Fruit fly (Drosophila melanogaster) whole organism, embryonic: ENCODE measurements around the gene nudE.

ENCODE experiments used
- Bdp1 ChIP-seq: fragments of 200-800 bp; sonication (Bioruptor generic); optimal IDR thresholded peaks from 3 replicates; lab custom pipeline; 2016; ENCODE audit warnings: missing biosample characterization, missing genetic modification characterization
- C15 ChIP-seq: fragments of 200-800 bp; sonication (Bioruptor generic); IDR thresholded peaks from 3 replicates; pipeline ENCODE4 v1.3.6; 2022; ENCODE audit warnings: missing biosample characterization, missing genetic modification characterization
- CG10654 ChIP-seq: fragments of 200-800 bp; sonication (Bioruptor generic); optimal IDR thresholded peaks from 2 replicates; lab custom pipeline; 2016; ENCODE audit warnings: missing biosample characterization, missing genetic modification characterization
- CG1233 ChIP-seq: fragments of 200-800 bp; sonication (Bioruptor generic); optimal IDR thresholded peaks from 4 replicates; lab custom pipeline; 2018; ENCODE audit warnings: missing biosample characterization, mild to moderate bottlenecking, missing genetic modification characterization
- CG13287 ChIP-seq: fragments of 200-800 bp; sonication (Bioruptor generic); IDR thresholded peaks from 2 replicates; pipeline ENCODE4 v1.3.6; 2022; ENCODE audit warnings: missing biosample characterization, missing genetic modification characterization; ENCODE audit not compliant: partially characterized antibody
- CG14441 ChIP-seq: fragments of 200-800 bp; sonication (Bioruptor generic); IDR thresholded peaks from 2 replicates; pipeline ENCODE4 v1.3.6; 2022; ENCODE audit warnings: missing biosample characterization, missing genetic modification characterization
- CG17612 ChIP-seq: fragments of 200-800 bp; sonication (Bioruptor generic); IDR thresholded peaks from 2 replicates; pipeline ENCODE4 v1.3.6; 2022; ENCODE audit warnings: missing biosample characterization, missing genetic modification characterization
- CG17912 ChIP-seq: fragments of 200-800 bp; sonication (Bioruptor generic); optimal IDR thresholded peaks from 2 replicates; lab custom pipeline; 2018; ENCODE audit warnings: missing biosample characterization, mild to moderate bottlenecking, missing genetic modification characterization
- CG2199 ChIP-seq: fragments of 200-800 bp; sonication (Bioruptor generic); IDR thresholded peaks from 3 replicates; pipeline ENCODE4 v1.3.6; 2022; ENCODE audit warnings: missing biosample characterization, missing genetic modification characterization
- CG2712 ChIP-seq: fragments of 200-800 bp; optimal IDR thresholded peaks from 3 replicates; lab custom pipeline; 2019; ENCODE audit warnings: missing biosample characterization, mild to moderate bottlenecking, missing genetic modification characterization, moderate library complexity
- CG2889 ChIP-seq: fragments of 200-800 bp; sonication (Bioruptor generic); IDR thresholded peaks from 3 replicates; pipeline ENCODE4 v1.3.6; 2022; ENCODE audit warnings: missing biosample characterization, missing genetic modification characterization
- CG34224 ChIP-seq: fragments of 200-800 bp; sonication (Bioruptor generic); IDR thresholded peaks from 3 replicates; pipeline ENCODE4 v1.3.6; 2022; ENCODE audit warnings: missing biosample characterization, missing genetic modification characterization; ENCODE audit not compliant: partially characterized antibody
- CG3847 ChIP-seq: fragments of 200-800 bp; sonication (Bioruptor generic); IDR thresholded peaks from 2 replicates; pipeline ENCODE4 v1.3.6; 2022; ENCODE audit warnings: missing biosample characterization, missing genetic modification characterization
- CG4617 ChIP-seq: fragments of 200-800 bp; sonication (Bioruptor generic); optimal IDR thresholded peaks from 3 replicates; lab custom pipeline; 2016; ENCODE audit warnings: missing biosample characterization, missing genetic modification characterization, borderline replicate concordance
- CG6175 ChIP-seq: fragments of 200-800 bp; sonication (Bioruptor generic); IDR thresholded peaks from 3 replicates; pipeline ENCODE4 v1.3.6; 2022; ENCODE audit warnings: missing biosample characterization, missing genetic modification characterization
- CG7786 ChIP-seq: fragments of 200-800 bp; sonication (Bioruptor generic); optimal IDR thresholded peaks from 2 replicates; lab custom pipeline; 2016; ENCODE audit warnings: missing biosample characterization, missing genetic modification characterization
- CG7928 ChIP-seq: fragments of 200-800 bp; sonication (Bioruptor generic); optimal IDR thresholded peaks from 2 replicates; lab custom pipeline; 2017; ENCODE audit warnings: missing biosample characterization, mild to moderate bottlenecking, missing genetic modification characterization
- CG8359 ChIP-seq: fragments of 200-800 bp; sonication (Bioruptor generic); optimal IDR thresholded peaks from 2 replicates; lab custom pipeline; 2017; ENCODE audit warnings: missing biosample characterization, mild to moderate bottlenecking, missing genetic modification characterization, borderline replicate concordance
- CG9817 ChIP-seq: fragments of 200-800 bp; sonication (Bioruptor generic); optimal IDR thresholded peaks from 2 replicates; lab custom pipeline; 2018; ENCODE audit warnings: missing biosample characterization, mild to moderate bottlenecking, missing genetic modification characterization, moderate library complexity
- Deaf1 ChIP-seq: fragments of 200-800 bp; optimal IDR thresholded peaks from 3 replicates; lab custom pipeline; 2019; ENCODE audit warnings: missing biosample characterization, mild to moderate bottlenecking, missing genetic modification characterization, moderate library complexity
- HHEX ChIP-seq: fragments of 200-800 bp; sonication (Bioruptor generic); optimal IDR thresholded peaks from 3 replicates; lab custom pipeline; 2017; ENCODE audit warnings: missing biosample characterization, mild to moderate bottlenecking, missing genetic modification characterization, missing genetic modification reagents
- HLHmδ ChIP-seq: fragments of 200-800 bp; sonication (Bioruptor generic); optimal IDR thresholded peaks from 2 replicates; lab custom pipeline; 2018; ENCODE audit warnings: missing biosample characterization, mild to moderate bottlenecking, missing genetic modification characterization, moderate library complexity
- HmgZ ChIP-seq: fragments of 200-800 bp; sonication (Bioruptor generic); optimal IDR thresholded peaks from 2 replicates; lab custom pipeline; 2018; ENCODE audit warnings: missing biosample characterization, mild to moderate bottlenecking, missing genetic modification characterization
- Jarid2 ChIP-seq: fragments of 200-800 bp; sonication (Bioruptor generic); optimal IDR thresholded peaks from 3 replicates; lab custom pipeline; 2017; ENCODE audit warnings: mild to moderate bottlenecking, missing biosample characterization, missing genetic modification reagents, missing genetic modification characterization
- NfI ChIP-seq: fragments of 200-800 bp; sonication (Bioruptor generic); optimal IDR thresholded peaks from 3 replicates; lab custom pipeline; 2018; ENCODE audit warnings: missing biosample characterization, mild to moderate bottlenecking, missing genetic modification characterization, moderate library complexity
- Oli ChIP-seq: fragments of 200-800 bp; sonication (Bioruptor generic); optimal IDR thresholded peaks from 2 replicates; lab custom pipeline; 2018; ENCODE audit warnings: missing biosample characterization, mild to moderate bottlenecking, missing genetic modification characterization, moderate library complexity
- Ptx1 ChIP-seq: fragments of 200-800 bp; sonication (Bioruptor generic); IDR thresholded peaks from 2 replicates; pipeline ENCODE4 v1.3.6; 2022; ENCODE audit warnings: missing biosample characterization, missing genetic modification characterization
- Rx ChIP-seq: fragments of 200-800 bp; sonication (Bioruptor generic); IDR thresholded peaks from 2 replicates; pipeline ENCODE4 v1.3.6; 2022; ENCODE audit warnings: missing biosample characterization, missing genetic modification characterization
- Scr ChIP-seq: fragments of 200-800 bp; sonication (Bioruptor generic); IDR thresholded peaks from 2 replicates; pipeline ENCODE4 v1.3.6; 2022; ENCODE audit warnings: missing biosample characterization, missing genetic modification characterization; ENCODE audit not compliant: partially characterized antibody
- Sry-δ ChIP-seq: fragments of 200-800 bp; sonication (Bioruptor generic); optimal IDR thresholded peaks from 2 replicates; lab custom pipeline; 2016; ENCODE audit warnings: missing biosample characterization, missing genetic modification characterization
- Stat92E ChIP-seq, 3 experiments: fragments of >200 bp in 2 of 3; fragments of 200-800 bp in 1 of 3; sonication (Bioruptor generic) in 1 of 3; optimal IDR thresholded peaks; 2 replicates each; lab custom pipeline; 2017 to 2019; ENCODE audit warnings: missing biosample characterization in 3 of 3, missing genetic modification characterization in 3 of 3, mild to moderate bottlenecking in 1 of 3, moderate library complexity in 1 of 3
- YL-1 ChIP-seq: fragments of 200-800 bp; sonication (Bioruptor generic); optimal IDR thresholded peaks from 3 replicates; lab custom pipeline; 2017; ENCODE audit warnings: missing biosample characterization, mild to moderate bottlenecking, missing genetic modification characterization
- ash1 ChIP-seq: fragments of 200-800 bp; sonication (Bioruptor generic); optimal IDR thresholded peaks from 2 replicates; lab custom pipeline; 2018; ENCODE audit warnings: missing biosample characterization, mild to moderate bottlenecking, missing genetic modification characterization
- cwo ChIP-seq: fragments of 200-800 bp; sonication (Bioruptor generic); optimal IDR thresholded peaks from 3 replicates; lab custom pipeline; 2017; ENCODE audit warnings: missing biosample characterization, missing genetic modification characterization, mild to moderate bottlenecking, moderate library complexity, missing genetic modification reagents
- en ChIP-seq: fragments of 200-800 bp; sonication (Bioruptor generic); optimal IDR thresholded peaks from 2 replicates; lab custom pipeline; 2016; ENCODE audit warnings: missing biosample characterization, missing genetic modification characterization
- fd102C ChIP-seq: fragments of 200-800 bp; sonication (Bioruptor generic); optimal IDR thresholded peaks from 2 replicates; lab custom pipeline; 2018; ENCODE audit warnings: missing biosample characterization, mild to moderate bottlenecking, missing genetic modification characterization, moderate library complexity
- fd96Cb ChIP-seq: fragments of 200-800 bp; sonication (Bioruptor generic); optimal IDR thresholded peaks from 2 replicates; lab custom pipeline; 2018; ENCODE audit warnings: missing biosample characterization, mild to moderate bottlenecking, missing genetic modification characterization, moderate library complexity
- ftz-f1 ChIP-seq: fragments of 200-800 bp; sonication (Bioruptor generic); optimal IDR thresholded peaks from 2 replicates; lab custom pipeline; 2016; ENCODE audit warnings: missing biosample characterization, missing genetic modification characterization
- lab ChIP-seq: fragments of 200-800 bp; sonication (Bioruptor generic); optimal IDR thresholded peaks from 3 replicates; lab custom pipeline; 2017; ENCODE audit warnings: missing biosample characterization, missing genetic modification characterization, mild to moderate bottlenecking, moderate library complexity, missing genetic modification reagents
- nerfin-2 ChIP-seq: fragments of 200-800 bp; sonication (Bioruptor generic); IDR thresholded peaks from 2 replicates; pipeline ENCODE4 v1.3.6; 2022; ENCODE audit warnings: missing biosample characterization, missing genetic modification characterization; ENCODE audit not compliant: partially characterized antibody
- phol ChIP-seq: fragments of 200-800 bp; sonication (Bioruptor generic); optimal IDR thresholded peaks from 3 replicates; lab custom pipeline; 2018; ENCODE audit warnings: missing biosample characterization, mild to moderate bottlenecking, missing genetic modification characterization, moderate library complexity
- rib ChIP-seq: fragments of 200-800 bp; sonication (Bioruptor generic); IDR thresholded peaks from 2 replicates; pipeline ENCODE4 v1.3.6; 2022; ENCODE audit warnings: missing biosample characterization, missing genetic modification characterization
- sens ChIP-seq: fragments of 200-800 bp; sonication (Bioruptor generic); peaks from one replicate; lab custom pipeline; 2016; ENCODE audit warnings: missing biosample characterization, missing genetic modification characterization
- shn ChIP-seq: fragments of 200-800 bp; sonication (Bioruptor generic); optimal IDR thresholded peaks from 3 replicates; lab custom pipeline; 2016; ENCODE audit warnings: missing biosample characterization, missing genetic modification characterization
- sim ChIP-seq: fragments of 200-800 bp; sonication (Bioruptor generic); IDR thresholded peaks from 2 replicates; pipeline ENCODE4 v1.3.6; 2022; ENCODE audit warnings: missing biosample characterization, missing genetic modification characterization
- sug ChIP-seq: fragments of 200-800 bp; optimal IDR thresholded peaks from 2 replicates; lab custom pipeline; 2019; ENCODE audit warnings: missing biosample characterization, mild to moderate bottlenecking, missing genetic modification characterization, moderate library complexity
- tio ChIP-seq: fragments of 200-800 bp; sonication (Bioruptor generic); optimal IDR thresholded peaks from 2 replicates; lab custom pipeline; 2017; ENCODE audit warnings: missing biosample characterization, missing genetic modification characterization, inconsistent platforms
- ttk ChIP-seq: fragments of 200-800 bp; sonication (Bioruptor generic); IDR thresholded peaks from 2 replicates; pipeline ENCODE4 v2.1.2; 2022; ENCODE audit warnings: missing biosample characterization, missing genetic modification characterization

Gene nudE

DNA sequence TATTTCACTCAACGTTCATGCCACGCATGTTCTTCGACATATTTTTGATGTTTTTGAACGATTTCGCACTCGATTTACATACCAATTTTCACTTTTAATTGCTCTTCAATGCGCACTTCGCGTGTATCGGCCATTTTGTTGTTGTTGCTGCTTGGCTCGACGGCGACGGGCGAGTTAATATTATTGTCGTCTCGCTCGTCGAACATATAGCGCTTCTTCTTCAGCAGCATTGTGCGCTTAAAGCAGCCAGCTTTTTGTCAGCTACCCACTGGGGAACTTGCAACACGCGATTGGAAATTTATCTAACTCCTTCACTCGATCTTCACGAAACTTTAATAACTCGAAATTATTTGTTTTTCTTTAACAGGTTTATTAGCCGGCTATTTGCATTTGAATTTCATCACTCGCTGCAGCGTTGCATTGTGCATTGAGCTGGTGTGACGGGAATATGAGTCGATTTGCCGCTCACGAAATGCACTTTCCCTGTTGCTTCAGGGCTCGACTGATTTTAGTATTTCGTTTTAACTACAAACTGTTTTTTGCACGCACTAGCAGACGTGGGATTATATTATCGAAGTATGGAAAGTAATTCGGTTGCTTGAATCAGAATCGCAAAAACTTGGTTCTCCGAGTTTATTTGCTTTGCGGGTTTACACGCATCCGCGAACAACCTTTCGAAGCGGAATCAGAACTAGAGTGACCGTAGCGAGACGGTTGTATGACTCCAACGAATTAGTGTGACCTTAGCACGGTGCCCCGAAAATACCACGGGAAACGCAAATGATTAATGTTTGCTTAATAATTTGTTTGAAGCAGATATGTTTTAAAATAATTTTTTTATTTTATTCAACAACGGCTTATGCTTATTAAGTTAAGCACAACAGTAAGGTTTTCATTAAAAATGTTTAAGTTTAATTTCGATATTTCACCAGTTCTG is 44.2 kb upstream of the nudE start, which contains the start of gene RasGAP1 (continued):
- TF ChIP-seq Jarid2 (GFP tag; lab: Kevin White, UChicago): peak; percentile 78
- TF ChIP-seq CG8359 (GFP tag; lab: Kevin White, UChicago): no peak
- peak; percentile 47 for TF ChIP-seq HLHmδ (GFP tag; lab: Kevin White, UChicago)
- no peak for TF ChIP-seq fd96Cb (tag; lab: Kevin White, UChicago)
- TF ChIP-seq CG13287: peak; percentile 59
- no peak for TF ChIP-seq ash1 (GFP tag; lab: Kevin White, UChicago)
- TF ChIP-seq shn: peak; percentile 11
- TF ChIP-seq ttk (GFP tag; lab: Robert Waterston, UW): no peak
- no peak for TF ChIP-seq CG1233 (GFP tag; lab: Kevin White, UChicago)
- no peak for TF ChIP-seq C15 (GFP tag; lab: Robert Waterston, UW)
- TF ChIP-seq CG9817 (tag; lab: Kevin White, UChicago): peak; percentile 9
- peak; percentile 26; the same call in 1 of the 2 replicates for TF ChIP-seq rib (GFP tag; lab: Robert Waterston, UW)
- TF ChIP-seq Scr (GFP tag; lab: Robert Waterston, UW): 0 out of 2 replicates have a peak, but pooled peaks have one; percentile 36
- peak; percentile 80 for TF ChIP-seq phol (tag; lab: Kevin White, UChicago)
- no peak for TF ChIP-seq NfI
- TF ChIP-seq CG10654 (GFP tag; lab: Kevin White, UChicago): no peak
- TF ChIP-seq en: no peak
- no peak for TF ChIP-seq CG7928 (GFP tag; lab: Kevin White, UChicago)
- TF ChIP-seq Oli (tag; lab: Kevin White, UChicago): no peak
- TF ChIP-seq sug (tag; lab: Kevin White, UChicago): peak; percentile 22
- TF ChIP-seq HHEX (GFP tag; lab: Kevin White, UChicago): peak; percentile 5
- no peak for TF ChIP-seq Ptx1 (GFP tag; lab: Robert Waterston, UW)
- peak; percentile 100 for TF ChIP-seq CG6175 (GFP tag; lab: Robert Waterston, UW)
- no peak for TF ChIP-seq sim (GFP tag; lab: Robert Waterston, UW)
- 0 out of 2 replicates have a peak, but pooled peaks have one; percentile 8 for TF ChIP-seq CG14441 (GFP tag; lab: Robert Waterston, UW)
- no peak for TF ChIP-seq Rx (GFP tag; lab: Robert Waterston, UW)
- no peak for TF ChIP-seq ftz-f1 (GFP tag; lab: Kevin White, UChicago)
- no peak for TF ChIP-seq YL-1 (GFP tag; lab: Kevin White, UChicago)
- TF ChIP-seq CG2889 (GFP tag; lab: Robert Waterston, UW): no peak
- no peak for TF ChIP-seq CG7786 (GFP tag; lab: Kevin White, UChicago)
- TF ChIP-seq CG17612: no peak
- no peak for TF ChIP-seq cwo (GFP tag; lab: Kevin White, UChicago)
- TF ChIP-seq Sry-δ: peak; percentile 36
- TF ChIP-seq Bdp1 (GFP tag; lab: Kevin White, UChicago): no peak
- TF ChIP-seq CG4617: peak; percentile 91
- no peak for TF ChIP-seq fd102C (GFP tag; lab: Kevin White, UChicago)
- TF ChIP-seq CG34224: 0 out of 3 replicates have a peak, but pooled peaks have one; percentile 16
- TF ChIP-seq CG2199 (GFP tag; lab: Robert Waterston, UW): 0 out of 3 replicates have a peak, but pooled peaks have one; percentile 33
- TF ChIP-seq sens (GFP tag; lab: Kevin White, UChicago): peak; percentile 66
- TF ChIP-seq Stat92E (GFP tag; optimal IDR thresholded peaks at IDR 0.05; lab: Kevin White, UChicago): no peak
- TF ChIP-seq CG3847: no peak
- TF ChIP-seq nerfin-2 (GFP tag; lab: Robert Waterston, UW): no peak
- TF ChIP-seq tio (GFP tag; lab: Kevin White, UChicago): no peak
- no peak for TF ChIP-seq Deaf1 (tag; lab: Kevin White, UChicago)
- TF ChIP-seq CG2712 (tag; lab: Kevin White, UChicago): no peak
- TF ChIP-seq HmgZ (tag; lab: Kevin White, UChicago): no peak
- TF ChIP-seq lab (GFP tag; lab: Kevin White, UChicago): peak; percentile 4
- no peak for TF ChIP-seq CG17912 (GFP tag; lab: Kevin White, UChicago)
